Fruit fly (Drosophila melanogaster): ENCODE data around the gene CG8312.

CG8312 gene

dm6 chr3R:9594839-9595238 lies 3.7 kb downstream of the CG8312 start:
- no peak for TF ChIP-seq CG17801 (GFP tag; optimal IDR thresholded peaks at IDR 0.05; ENCODE audit: partially characterized antibody)

dm6 chr3R:9595681-9596357 lies 4.7 kb downstream of the CG8312 start:
- no peak for TF ChIP-seq CG17801 (GFP tag; optimal IDR thresholded peaks at IDR 0.05; ENCODE audit: partially characterized antibody)

DNA sequence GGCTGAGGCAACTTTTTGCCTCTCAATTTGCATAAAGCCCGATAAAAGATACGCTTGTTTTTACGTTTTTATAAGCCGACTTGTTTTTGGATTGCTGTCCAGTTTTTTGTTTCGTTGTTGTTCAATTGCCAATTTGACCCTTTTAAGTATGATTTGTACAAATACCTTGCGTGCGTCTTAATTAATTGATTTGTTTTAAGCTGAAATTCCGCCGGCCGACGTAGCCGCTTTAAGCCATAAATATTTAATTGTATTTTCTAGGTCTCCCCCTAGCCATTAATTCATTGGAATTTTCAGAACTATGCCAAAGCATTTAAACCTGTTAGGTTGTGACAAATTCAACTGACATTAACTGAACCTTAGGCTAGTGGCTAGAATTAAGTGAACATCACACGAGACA lies 5.5 kb downstream of the CG8312 start:
- no peak for TF ChIP-seq CG17801 (GFP tag; optimal IDR thresholded peaks at IDR 0.05; ENCODE audit: partially characterized antibody)

dm6 chr3R:9598099-9598498 lies 7.0 kb downstream of the CG8312 start:
- TF ChIP-seq CG17801 (GFP tag; optimal IDR thresholded peaks at IDR 0.05; ENCODE audit: partially characterized antibody): no peak

- peak; percentile 74 for TF ChIP-seq CG17801 (GFP tag; optimal IDR thresholded peaks at IDR 0.05; ENCODE audit: partially characterized antibody)
These were observed 9.4 kb downstream of the CG8312 start for dm6 chr3R:9600558-9600959.

DNA sequence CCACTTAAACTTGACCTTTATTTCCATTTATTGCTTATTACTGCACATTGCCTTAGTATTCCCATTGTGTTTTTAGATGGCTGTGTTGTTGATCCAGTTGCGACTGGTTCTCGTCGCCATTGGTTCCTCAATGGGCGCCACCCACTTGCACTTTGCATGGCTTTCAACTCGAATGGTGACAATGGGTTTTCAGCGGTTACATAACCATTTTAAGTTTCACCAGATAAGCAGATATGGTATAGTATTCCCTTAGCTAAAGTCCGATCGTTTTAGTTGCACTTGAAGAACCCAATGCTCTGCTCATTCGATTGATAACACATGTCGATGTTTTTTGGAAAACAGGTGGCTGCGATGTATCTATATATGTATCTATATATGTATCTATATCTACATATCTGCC lies 10.8 kb downstream of the CG8312 start:
- peak; percentile 40 for TF ChIP-seq CG17801 (GFP tag; optimal IDR thresholded peaks at IDR 0.05; ENCODE audit: partially characterized antibody)

DNA sequence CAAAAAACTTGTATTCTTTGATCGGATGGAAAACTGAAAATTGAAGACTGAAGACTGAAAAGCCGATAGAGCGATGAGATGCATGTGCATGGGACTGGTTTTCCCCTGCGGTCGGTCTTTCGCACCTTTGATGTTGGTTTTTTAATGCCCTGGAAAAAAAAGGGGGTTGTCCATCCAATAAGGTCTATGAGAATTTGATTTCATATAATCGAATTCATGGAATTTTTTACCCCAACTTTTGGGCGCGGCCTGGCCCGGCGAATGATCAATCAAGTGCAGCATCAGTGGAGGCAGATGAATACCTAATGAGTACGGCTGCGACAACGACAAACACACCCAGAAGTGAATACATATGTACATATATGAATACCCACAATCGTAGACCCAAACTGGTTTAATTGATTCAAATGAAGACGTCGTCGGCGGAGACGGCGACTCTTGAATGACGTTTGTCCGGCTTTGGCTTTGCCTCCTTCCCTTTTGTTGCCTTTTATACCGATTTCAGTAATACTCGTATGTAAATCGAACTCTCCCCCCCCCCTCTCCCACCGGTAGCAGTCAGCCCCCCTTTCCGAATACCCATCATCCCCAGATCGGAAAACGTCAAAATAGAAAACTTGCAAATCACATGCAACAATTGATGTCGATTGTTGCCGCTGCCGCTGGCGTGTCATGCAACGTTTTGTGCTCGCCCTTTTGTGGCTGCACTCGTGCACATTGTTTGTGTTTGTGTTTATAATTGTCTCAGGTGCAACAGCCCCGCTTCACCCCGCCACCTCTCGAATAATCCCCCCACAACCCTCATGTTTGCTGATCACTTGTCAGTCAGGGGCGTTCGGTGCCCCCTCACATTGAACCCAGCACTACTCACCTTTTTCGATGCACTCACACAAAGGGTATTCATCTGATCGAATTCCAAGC lies 12.2 kb downstream of the CG8312 start:
- no peak for TF ChIP-seq CG17801 (GFP tag; optimal IDR thresholded peaks at IDR 0.05; ENCODE audit: partially characterized antibody)

- TF ChIP-seq CG17801 (GFP tag; optimal IDR thresholded peaks at IDR 0.05; ENCODE audit: partially characterized antibody): no peak
These were observed 13.4 kb downstream of the CG8312 start for dm6 chr3R:9604445-9605020.

dm6 chr3R:9605084-9605483 lies 14.0 kb downstream of the CG8312 start:
- TF ChIP-seq CG17801 (GFP tag; optimal IDR thresholded peaks at IDR 0.05; ENCODE audit: partially characterized antibody): no peak

dm6 chr3R:9606913-9607804 lies 16.1 kb downstream of the CG8312 start:
- TF ChIP-seq CG17801 (GFP tag; optimal IDR thresholded peaks at IDR 0.05; ENCODE audit: partially characterized antibody): no peak

DNA sequence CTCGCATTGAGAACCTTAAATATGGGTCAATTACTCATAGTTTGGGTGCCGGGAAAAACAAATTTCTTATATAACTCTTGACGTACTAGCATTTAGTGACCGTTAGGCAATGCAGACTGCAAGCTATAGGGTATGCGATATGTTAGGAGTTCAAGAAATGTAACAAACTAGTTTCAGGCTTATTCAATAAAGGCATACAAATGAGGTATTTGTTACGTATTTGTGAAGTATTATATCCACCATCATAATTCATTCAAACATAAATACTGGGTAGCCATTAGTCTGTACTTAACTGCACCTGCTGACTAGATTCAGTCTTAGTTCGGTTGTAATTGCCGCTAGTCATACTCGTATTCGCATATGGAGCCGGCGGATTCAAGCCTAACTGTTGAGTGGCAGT lies 17.1 kb downstream of the CG8312 start:
- no peak for TF ChIP-seq CG17801 (GFP tag; optimal IDR thresholded peaks at IDR 0.05; ENCODE audit: partially characterized antibody)

dm6 chr3R:9612217-9612616 lies 21.1 kb downstream of the CG8312 start:
- no peak for TF ChIP-seq CG17801 (GFP tag; optimal IDR thresholded peaks at IDR 0.05; ENCODE audit: partially characterized antibody)

- no peak for TF ChIP-seq CG17801 (GFP tag; optimal IDR thresholded peaks at IDR 0.05; ENCODE audit: partially characterized antibody)
These were observed 22.0 kb downstream of the CG8312 start for dm6 chr3R:9613124-9613523.

dm6 chr3R:9618331-9618730 lies 27.2 kb downstream of the CG8312 start:
- peak; percentile 85 for TF ChIP-seq CG17801 (GFP tag; optimal IDR thresholded peaks at IDR 0.05; ENCODE audit: partially characterized antibody)

DNA sequence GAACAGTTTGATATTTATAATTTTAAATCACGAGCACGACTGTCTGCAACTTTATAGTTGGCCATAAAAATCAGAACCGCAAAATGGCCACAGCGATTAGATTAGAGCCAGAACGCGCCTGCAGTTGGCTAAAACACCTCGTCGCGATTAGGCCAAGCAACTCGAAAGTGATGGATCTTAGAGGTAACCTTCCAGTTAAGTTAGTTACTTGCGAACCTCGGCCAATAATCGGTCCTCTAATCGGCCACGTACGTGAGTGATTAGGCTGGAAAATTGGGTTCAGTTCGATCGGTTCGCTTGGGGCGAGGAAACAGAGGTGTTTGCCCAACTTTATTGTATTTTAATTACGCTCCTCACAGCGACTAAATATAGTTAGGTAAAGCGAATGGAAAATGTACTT lies 29.2 kb downstream of the CG8312 start:
- TF ChIP-seq CG17801 (GFP tag; optimal IDR thresholded peaks at IDR 0.05; ENCODE audit: partially characterized antibody): no peak

Measured in ovary, adult (tissue).